Fruit fly (Drosophila melanogaster) whole organism, prepupa: ENCODE measurements around the gene Nubp1.

Source experiments
- Blimp-1 ChIP-seq: fragments of 200-800 bp; sonication (Bioruptor generic); optimal IDR thresholded peaks from 3 replicates; lab custom pipeline; 2017; ENCODE audit warnings: missing biosample characterization, missing genetic modification characterization, mild to moderate bottlenecking, moderate library complexity, missing genetic modification reagents
- CG10631 ChIP-seq: fragments of 200-800 bp; sonication (Bioruptor generic); optimal IDR thresholded peaks from 2 replicates; lab custom pipeline; 2016; ENCODE audit warnings: missing biosample characterization, missing genetic modification characterization
- CG10669 ChIP-seq: fragments of 200-800 bp; sonication (Bioruptor generic); optimal IDR thresholded peaks from 3 replicates; lab custom pipeline; 2018; ENCODE audit warnings: missing biosample characterization, mild to moderate bottlenecking, missing genetic modification characterization, moderate library complexity
- CG11294 ChIP-seq: fragments of 200-800 bp; sonication (Bioruptor generic); IDR thresholded peaks from 2 replicates; pipeline ENCODE4 v1.3.6; 2022; ENCODE audit warnings: missing biosample characterization, missing genetic modification characterization
- CG11762 ChIP-seq: fragments of 200-800 bp; sonication (Bioruptor generic); optimal IDR thresholded peaks from 3 replicates; lab custom pipeline; 2016; ENCODE audit warnings: missing biosample characterization, missing genetic modification characterization; ENCODE audit not compliant: insufficient read depth
- CG11902 ChIP-seq: fragments of 200-800 bp; sonication (Bioruptor generic); optimal IDR thresholded peaks from 3 replicates; lab custom pipeline; 2016; ENCODE audit warnings: missing biosample characterization, missing genetic modification characterization
- CG15336 ChIP-seq: fragments of 200-800 bp; sonication (Bioruptor generic); IDR thresholded peaks from 2 replicates; pipeline ENCODE4 v1.3.6; 2022; ENCODE audit warnings: missing biosample characterization, missing genetic modification characterization
- CG16779 ChIP-seq: fragments of 200-800 bp; sonication (Bioruptor generic); optimal IDR thresholded peaks from 3 replicates; lab custom pipeline; 2017; ENCODE audit warnings: missing biosample characterization, mild to moderate bottlenecking, missing genetic modification characterization
- CG3032 ChIP-seq: fragments of 200-800 bp; optimal IDR thresholded peaks from 2 replicates; lab custom pipeline; 2019; ENCODE audit warnings: missing biosample characterization, mild to moderate bottlenecking, missing genetic modification characterization, moderate library complexity
- CG31627 ChIP-seq: fragments of 200-800 bp; sonication (Bioruptor generic); optimal IDR thresholded peaks from 3 replicates; lab custom pipeline; 2016; ENCODE audit warnings: missing biosample characterization, missing genetic modification characterization
- CG32006 ChIP-seq: fragments of 200-800 bp; sonication (Bioruptor generic); optimal IDR thresholded peaks from 3 replicates; lab custom pipeline; 2017; ENCODE audit warnings: missing biosample characterization, mild to moderate bottlenecking, missing genetic modification characterization
- CG34406 ChIP-seq: fragments of 200-800 bp; sonication (Bioruptor generic); optimal IDR thresholded peaks from 3 replicates; lab custom pipeline; 2016; ENCODE audit warnings: missing biosample characterization, missing genetic modification characterization
- CG3919 ChIP-seq: fragments of 200-800 bp; sonication (Bioruptor generic); optimal IDR thresholded peaks from 3 replicates; lab custom pipeline; 2016; ENCODE audit warnings: missing biosample characterization, missing genetic modification characterization
- CG6163 ChIP-seq: fragments of 200-800 bp; sonication (Bioruptor generic); IDR thresholded peaks from 3 replicates; pipeline ENCODE4 v1.3.6; 2022; ENCODE audit warnings: missing biosample characterization, missing genetic modification characterization
- CG6276 ChIP-seq: fragments of 200-800 bp; sonication (Bioruptor generic); optimal IDR thresholded peaks from 2 replicates; lab custom pipeline; 2017; ENCODE audit warnings: missing biosample characterization, mild to moderate bottlenecking, missing genetic modification characterization
- CG6808 ChIP-seq: fragments of 200-800 bp; sonication (Bioruptor generic); optimal IDR thresholded peaks from 3 replicates; lab custom pipeline; 2017; ENCODE audit warnings: missing biosample characterization, missing genetic modification characterization, mild to moderate bottlenecking, moderate library complexity, missing genetic modification reagents
- CG6854 ChIP-seq: fragments of 200-800 bp; sonication (Bioruptor generic); optimal IDR thresholded peaks from 2 replicates; lab custom pipeline; 2017; ENCODE audit warnings: missing biosample characterization, mild to moderate bottlenecking, missing genetic modification characterization
- CG7368 ChIP-seq: fragments of 200-800 bp; sonication (Bioruptor generic); optimal IDR thresholded peaks from 3 replicates; lab custom pipeline; 2016; ENCODE audit warnings: missing biosample characterization, missing genetic modification characterization
- CG8119 ChIP-seq: fragments of 200-800 bp; sonication (Bioruptor generic); IDR thresholded peaks from 3 replicates; pipeline ENCODE4 v1.3.6; 2022; ENCODE audit warnings: missing biosample characterization, missing genetic modification characterization
- CG8319 ChIP-seq: fragments of 200-800 bp; sonication (Bioruptor generic); optimal IDR thresholded peaks from 3 replicates; lab custom pipeline; 2016; ENCODE audit warnings: missing biosample characterization, missing genetic modification characterization
- CG8632 ChIP-seq: fragments of 200-800 bp; sonication (Bioruptor generic); optimal IDR thresholded peaks from 3 replicates; lab custom pipeline; 2016; ENCODE audit warnings: missing biosample characterization, missing genetic modification characterization
- CG9139 ChIP-seq: fragments of 200-800 bp; sonication (Bioruptor generic); optimal IDR thresholded peaks from 3 replicates; lab custom pipeline; 2017; ENCODE audit warnings: missing biosample characterization, mild to moderate bottlenecking, missing genetic modification characterization
- Eip75B ChIP-seq: fragments of 200-800 bp; sonication (Bioruptor generic); optimal IDR thresholded peaks from 3 replicates; lab custom pipeline; 2016; ENCODE audit warnings: missing biosample characterization, missing genetic modification characterization
- Eip78C ChIP-seq: fragments of 200-800 bp; sonication (Bioruptor generic); peaks from one replicate; lab custom pipeline; 2016; ENCODE audit warnings: missing biosample characterization, missing genetic modification characterization
- Eip93F ChIP-seq: fragments of 200-800 bp; sonication (Bioruptor generic); optimal IDR thresholded peaks from 2 replicates; lab custom pipeline; 2016; ENCODE audit warnings: missing biosample characterization, mild to moderate bottlenecking, missing genetic modification characterization
- Ets21C ChIP-seq: fragments of 200-800 bp; sonication (Bioruptor generic); optimal IDR thresholded peaks from 3 replicates; lab custom pipeline; 2016; ENCODE audit warnings: missing biosample characterization, missing genetic modification characterization
- Ets96B ChIP-seq: fragments of 200-800 bp; optimal IDR thresholded peaks from 2 replicates; lab custom pipeline; 2019; ENCODE audit warnings: missing biosample characterization, mild to moderate bottlenecking, missing genetic modification characterization, moderate library complexity
- Gug ChIP-seq: fragments of 200-800 bp; sonication (Bioruptor generic); IDR thresholded peaks from 2 replicates; pipeline ENCODE4 v1.3.6; 2022; ENCODE audit warnings: missing biosample characterization, missing genetic modification characterization
- Hr38 ChIP-seq: sonication (Bioruptor generic); optimal IDR thresholded peaks from 2 replicates; lab custom pipeline; 2016; ENCODE audit warnings: missing biosample characterization, missing genetic modification characterization
- Hr4 ChIP-seq: fragments of 200-800 bp; sonication (Bioruptor generic); optimal IDR thresholded peaks from 3 replicates; lab custom pipeline; 2016; ENCODE audit warnings: missing biosample characterization, missing genetic modification characterization
- Lpt ChIP-seq: fragments of 200-800 bp; sonication (Bioruptor generic); optimal IDR thresholded peaks from 3 replicates; lab custom pipeline; 2016; ENCODE audit warnings: missing biosample characterization, missing genetic modification characterization
- Met ChIP-seq: fragments of 200-800 bp; sonication (Bioruptor generic); optimal IDR thresholded peaks from 3 replicates; lab custom pipeline; 2016; ENCODE audit warnings: missing biosample characterization, missing genetic modification characterization
- Sox14 ChIP-seq: fragments of 200-800 bp; sonication (Bioruptor generic); optimal IDR thresholded peaks from 3 replicates; lab custom pipeline; 2016; ENCODE audit warnings: missing biosample characterization, missing genetic modification characterization
- Sox15 ChIP-seq: fragments of 200-800 bp; sonication (Bioruptor generic); optimal IDR thresholded peaks from 3 replicates; lab custom pipeline; 2016; ENCODE audit warnings: missing biosample characterization, missing genetic modification characterization
- acj6 ChIP-seq: fragments of 200-800 bp; sonication (Bioruptor generic); optimal IDR thresholded peaks from 3 replicates; lab custom pipeline; 2016; ENCODE audit warnings: missing biosample characterization, missing genetic modification characterization
- cyc ChIP-seq: fragments of 200-800 bp; sonication (Bioruptor generic); optimal IDR thresholded peaks from 3 replicates; lab custom pipeline; 2016; ENCODE audit warnings: missing biosample characterization, missing genetic modification characterization
- dac ChIP-seq: fragments of 200-800 bp; sonication (Bioruptor generic); optimal IDR thresholded peaks from 2 replicates; lab custom pipeline; 2017; ENCODE audit warnings: missing biosample characterization, mild to moderate bottlenecking, missing genetic modification characterization
- dsx ChIP-seq: fragments of 200-800 bp; optimal IDR thresholded peaks from 3 replicates; lab custom pipeline; 2019; ENCODE audit warnings: missing biosample characterization, mild to moderate bottlenecking, missing genetic modification characterization, moderate library complexity; ENCODE audit not compliant: poor library complexity, severe bottlenecking
- eg ChIP-seq: fragments of 200-800 bp; sonication (Bioruptor generic); IDR thresholded peaks from 3 replicates; pipeline ENCODE4 v1.3.6; 2022; ENCODE audit warnings: missing biosample characterization, missing genetic modification characterization
- esn ChIP-seq: fragments of 200-800 bp; sonication (Bioruptor generic); optimal IDR thresholded peaks from 2 replicates; lab custom pipeline; 2016; ENCODE audit warnings: missing biosample characterization, mild to moderate bottlenecking, missing genetic modification characterization, moderate library complexity
- fd85E ChIP-seq: fragments of 200-800 bp; sonication (Bioruptor generic); optimal IDR thresholded peaks from 3 replicates; lab custom pipeline; 2016; ENCODE audit warnings: missing biosample characterization, missing genetic modification characterization
- fkh ChIP-seq: fragments of 200-800 bp; sonication (Bioruptor generic); optimal IDR thresholded peaks from 3 replicates; lab custom pipeline; 2017; ENCODE audit warnings: missing biosample characterization, mild to moderate bottlenecking, missing genetic modification characterization, moderate library complexity
- net ChIP-seq: fragments of 200-800 bp; sonication (Bioruptor generic); optimal IDR thresholded peaks from 3 replicates; lab custom pipeline; 2016; ENCODE audit warnings: missing biosample characterization, missing genetic modification characterization
- pdm3 ChIP-seq: fragments of 200-800 bp; sonication (Bioruptor generic); optimal IDR thresholded peaks from 3 replicates; lab custom pipeline; 2016; ENCODE audit warnings: missing biosample characterization, missing genetic modification characterization
- salr ChIP-seq, 2 experiments: fragments of 200-800 bp; sonication (Bioruptor generic); optimal IDR thresholded peaks; 3 replicates each; lab custom pipeline; 2016 to 2018; ENCODE audit warnings: missing biosample characterization in 2 of 2, missing genetic modification characterization in 2 of 2, mild to moderate bottlenecking in 1 of 2
- ss ChIP-seq, 2 experiments: fragments of 200-800 bp; sonication (Bioruptor generic); optimal IDR thresholded peaks; 2 replicates in 1 of 2; 3 replicates in 1 of 2; lab custom pipeline; 2017 to 2018; ENCODE audit warnings: mild to moderate bottlenecking in 2 of 2, missing biosample characterization in 2 of 2, missing genetic modification characterization in 2 of 2, moderate library complexity in 1 of 2
- svp ChIP-seq: fragments of 200-800 bp; sonication (Bioruptor generic); peaks from one replicate; lab custom pipeline; 2016; ENCODE audit warnings: missing biosample characterization, missing genetic modification characterization
- topi ChIP-seq: fragments of 200-800 bp; sonication (Bioruptor generic); optimal IDR thresholded peaks from 3 replicates; lab custom pipeline; 2016; ENCODE audit warnings: missing biosample characterization, missing genetic modification characterization
- vri ChIP-seq: fragments of 200-800 bp; sonication (Bioruptor generic); optimal IDR thresholded peaks from 3 replicates; lab custom pipeline; 2016; ENCODE audit warnings: missing biosample characterization, mild to moderate bottlenecking, missing genetic modification characterization

Nubp1 gene

dm6 chr2L:16686412-16687043, 45.8 kb upstream of the Nubp1 start (continued):
- TF ChIP-seq Blimp-1 (GFP tag; lab: Kevin White, UChicago) (peak; percentile 56), CG10669 (peak; percentile 57), CG11762 (no peak), CG11294 (GFP tag; lab: Robert Waterston, UW) (0 out of 2 replicates have a peak, but pooled peaks have one; percentile 27), CG32006 (peak; percentile 62), CG8319 (GFP tag; lab: Kevin White, UChicago) (peak; percentile 28), pdm3 (GFP tag; lab: Kevin White, UChicago) (peak; percentile 55), Ets21C (no peak), CG11902 (no peak), CG3919 (GFP tag; lab: Kevin White, UChicago) (peak; percentile 62), CG6163 (peak; percentile 80), CG10631 (GFP tag; lab: Kevin White, UChicago) (peak; percentile 38), salr (GFP tag; optimal IDR thresholded peaks at IDR 0.05; lab: Kevin White, UChicago) (peak; percentile 29 to 44), Hr4 (GFP tag; lab: Kevin White, UChicago) (peak; percentile 47), esn (GFP tag; lab: Kevin White, UChicago) (peak; percentile 18), Hr38 (GFP tag; lab: Kevin White, UChicago) (no peak), CG16779 (tag; lab: Kevin White, UChicago) (peak; percentile 78), CG6854 (GFP tag; lab: Kevin White, UChicago) (peak; percentile 82), Lpt (GFP tag; lab: Kevin White, UChicago) (peak; percentile 79), CG6276 (peak; percentile 78), CG34406 (GFP tag; lab: Kevin White, UChicago) (no peak), CG9139 (GFP tag; lab: Kevin White, UChicago) (peak; percentile 84), Gug (GFP tag; lab: Robert Waterston, UW) (peak; percentile 41; the same call in 1 of the 2 replicates), Met (GFP tag; lab: Kevin White, UChicago) (peak; percentile 33), CG3032 (tag; lab: Kevin White, UChicago) (peak; percentile 65), CG15336 (GFP tag; lab: Robert Waterston, UW) (peak; percentile 79), Eip93F (GFP tag; lab: Kevin White, UChicago) (no peak), vri (GFP tag; lab: Kevin White, UChicago) (peak; percentile 51), Sox14 (GFP tag; lab: Kevin White, UChicago) (peak; percentile 53), Eip75B (GFP tag; lab: Kevin White, UChicago) (peak; percentile 50), net (GFP tag; lab: Kevin White, UChicago) (peak; percentile 70), fkh (GFP tag; lab: Kevin White, UChicago) (no peak), Sox15 (no peak), cyc (GFP tag; lab: Kevin White, UChicago) (peak; percentile 11), acj6 (GFP tag; lab: Kevin White, UChicago) (peak; percentile 17), dsx (GFP tag; lab: Kevin White, UChicago) (peak; percentile 72), Ets96B (tag; lab: Kevin White, UChicago) (peak; percentile 55), Eip78C (GFP tag; lab: Kevin White, UChicago) (peak; percentile 91), topi (peak; percentile 29), CG6808 (GFP tag; lab: Kevin White, UChicago) (peak; percentile 83), CG7368 (GFP tag; lab: Kevin White, UChicago) (peak; percentile 23)
- TF ChIP-seq, all 60 proteins: peak for 50

DNA sequence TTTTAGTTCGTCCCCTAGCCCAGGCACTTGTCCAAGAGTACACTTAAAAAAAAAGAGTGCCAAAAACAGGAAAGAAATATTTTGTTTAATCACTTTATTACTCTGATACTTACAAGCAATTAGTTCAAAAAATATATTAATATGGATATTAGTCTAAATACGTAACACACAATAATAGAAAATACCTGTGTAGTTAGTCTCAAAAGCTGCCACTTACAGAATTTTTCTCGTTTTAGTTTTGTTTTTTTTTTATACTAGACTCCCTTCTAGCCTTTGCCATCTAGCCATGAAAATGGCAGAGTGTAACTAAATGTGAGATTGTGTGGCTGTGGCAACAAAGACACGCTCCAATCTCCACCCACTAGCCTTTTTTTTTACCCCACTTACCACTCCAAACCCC, 44.5 kb upstream of the Nubp1 start:
- TF ChIP-seq ss (GFP tag; optimal IDR thresholded peaks at IDR 0.05; lab: Kevin White, UChicago) (peak; percentile 79 to 81), Ets21C (no peak), vri (GFP tag; lab: Kevin White, UChicago) (no peak), fd85E (GFP tag; lab: Kevin White, UChicago) (no peak), net (GFP tag; lab: Kevin White, UChicago) (peak; percentile 71), CG10631 (GFP tag; lab: Kevin White, UChicago) (peak; percentile 83), CG6163 (peak; percentile 47; the same call in 2 of the 3 replicates), CG8632 (GFP tag; lab: Kevin White, UChicago) (peak; percentile 50), salr (GFP tag; optimal IDR thresholded peaks at IDR 0.05; lab: Kevin White, UChicago) (peak; percentile 27 to 67), CG11294 (GFP tag; lab: Robert Waterston, UW) (0 out of 2 replicates have a peak, but pooled peaks have one; percentile 14), CG6808 (GFP tag; lab: Kevin White, UChicago) (peak; percentile 76), Hr4 (GFP tag; lab: Kevin White, UChicago) (peak; percentile 77), dac (GFP tag; lab: Kevin White, UChicago) (no peak), svp (no peak), CG31627 (GFP tag; lab: Kevin White, UChicago) (no peak), CG11902 (no peak), eg (GFP tag; lab: Robert Waterston, UW) (0 out of 3 replicates have a peak, but pooled peaks have one; percentile 13), pdm3 (GFP tag; lab: Kevin White, UChicago) (peak; percentile 72), CG15336 (GFP tag; lab: Robert Waterston, UW) (peak; percentile 82), CG8119 (GFP tag; lab: Robert Waterston, UW) (peak; percentile 87)
